Worm (Caenorhabditis elegans) whole organism, L4 larva: ENCODE measurements around the gene hex-1.

Source experiments
- ceh-82 ChIP-seq: sonication (generic microtip); optimal IDR thresholded peaks from 2 replicates; lab custom pipeline; 2017; ENCODE audit warnings: missing biosample characterization, missing genetic modification characterization
- daf-8 ChIP-seq: fragments of 200-800 bp; sonication (Bioruptor generic); IDR thresholded peaks from 2 replicates; pipeline ENCODE4 v1.3.6; 2022; ENCODE audit warnings: missing genetic modification characterization, missing compliant biosample characterization
- hlh-30 ChIP-seq: sonication (generic microtip); optimal IDR thresholded peaks from 2 replicates; lab custom pipeline; 2017; ENCODE audit warnings: antibody characterized with exemption, mild to moderate bottlenecking, missing genetic modification characterization, missing compliant biosample characterization; ENCODE audit not compliant: insufficient read depth
- lin-39 ChIP-seq: fragments of 150-350 bp; optimal IDR thresholded peaks from 2 replicates; lab custom pipeline; 2014; ENCODE audit warnings: missing biosample characterization, missing genetic modification reagents, missing genetic modification characterization
- lsy-2 ChIP-seq, 2 experiments: fragments of 150-350 bp in 1 of 2; sonication (generic microtip) in 1 of 2; optimal IDR thresholded peaks; 2 replicates each; lab custom pipeline; 2014 to 2017; ENCODE audit warnings: missing biosample characterization in 2 of 2, missing genetic modification characterization in 2 of 2
- nhr-11 ChIP-seq: fragments of 150-350 bp; optimal IDR thresholded peaks from 2 replicates; lab custom pipeline; 2014; ENCODE audit warnings: missing biosample characterization, missing genetic modification characterization
- pqm-1 ChIP-seq: sonication (generic microtip); optimal IDR thresholded peaks from 2 replicates; lab custom pipeline; 2017; ENCODE audit warnings: missing biosample characterization, missing genetic modification characterization
- rbr-2 ChIP-seq: sonication (generic microtip); optimal IDR thresholded peaks from 2 replicates; lab custom pipeline; 2016; ENCODE audit warnings: missing genotype, missing genetic modification characterization, missing compliant biosample characterization
- skn-1 ChIP-seq: fragments of 150-350 bp; optimal IDR thresholded peaks from 2 replicates; lab custom pipeline; 2014; ENCODE audit warnings: missing biosample characterization, missing genetic modification characterization
- vab-7 ChIP-seq: fragments of 200-800 bp; sonication (Bioruptor generic); IDR thresholded peaks from 2 replicates; pipeline ENCODE4 v1.3.6; 2022; ENCODE audit warnings: missing genetic modification reagents, missing genetic modification characterization, missing compliant biosample characterization

DNA sequence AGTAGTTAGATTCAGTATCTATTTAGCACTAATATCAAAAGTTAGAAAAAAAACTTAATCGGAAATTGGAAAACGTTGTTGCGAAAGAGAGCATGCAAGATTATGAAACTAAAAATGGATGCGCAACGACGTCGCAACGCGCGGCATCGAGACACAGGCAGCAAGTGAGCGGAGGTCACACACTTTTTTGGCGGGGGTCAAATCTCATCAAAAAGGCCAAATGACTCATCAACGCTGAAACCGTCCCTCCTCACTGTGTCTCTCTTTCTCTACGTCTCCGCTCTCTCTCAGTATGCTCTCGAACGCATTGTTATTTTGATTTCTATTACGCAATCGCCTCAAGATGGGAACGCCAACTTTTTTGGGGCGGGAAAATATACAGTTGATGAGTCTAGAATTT, 37.5 kb downstream of the hex-1 start:
- no peak for TF ChIP-seq nhr-11
- no peak for TF ChIP-seq rbr-2 (tag; lab: Kevin White, UChicago)
- TF ChIP-seq lsy-2 (tag; optimal IDR thresholded peaks at IDR 0.05; lab: Kevin White, UChicago) = peak in 1 of 2 experiments; percentile 3
- no peak for TF ChIP-seq skn-1 (tag; lab: Kevin White, UChicago)
- no peak for TF ChIP-seq hlh-30
- no peak for TF ChIP-seq pqm-1 (tag; lab: Kevin White, UChicago)
- TF ChIP-seq ceh-82 (tag; lab: Kevin White, UChicago) = no peak
- no peak for TF ChIP-seq vab-7 (GFP tag; lab: Robert Waterston, UW)
- no peak for TF ChIP-seq lin-39 (tag; lab: Kevin White, UChicago)
- no peak for TF ChIP-seq daf-8 (GFP tag; lab: Robert Waterston, UW)
